Fruit fly (Drosophila melanogaster) whole organism, prepupa: ENCODE results near the gene CG43638.

Experiments
- CG10669 ChIP-seq: fragments of 200-800 bp; sonication (Bioruptor generic); optimal IDR thresholded peaks from 3 replicates; lab custom pipeline; 2018; ENCODE audit warnings: missing biosample characterization, mild to moderate bottlenecking, missing genetic modification characterization, moderate library complexity
- CG11294 ChIP-seq: fragments of 200-800 bp; sonication (Bioruptor generic); IDR thresholded peaks from 2 replicates; pipeline ENCODE4 v1.3.6; 2022; ENCODE audit warnings: missing biosample characterization, missing genetic modification characterization
- CG11902 ChIP-seq: fragments of 200-800 bp; sonication (Bioruptor generic); optimal IDR thresholded peaks from 3 replicates; lab custom pipeline; 2016; ENCODE audit warnings: missing biosample characterization, missing genetic modification characterization
- CG1621 ChIP-seq: fragments of 200-800 bp; sonication (Bioruptor generic); optimal IDR thresholded peaks from 3 replicates; lab custom pipeline; 2018; ENCODE audit warnings: missing biosample characterization, mild to moderate bottlenecking, missing genetic modification characterization
- CG3032 ChIP-seq: fragments of 200-800 bp; optimal IDR thresholded peaks from 2 replicates; lab custom pipeline; 2019; ENCODE audit warnings: missing biosample characterization, mild to moderate bottlenecking, missing genetic modification characterization, moderate library complexity
- CG31627 ChIP-seq: fragments of 200-800 bp; sonication (Bioruptor generic); optimal IDR thresholded peaks from 3 replicates; lab custom pipeline; 2016; ENCODE audit warnings: missing biosample characterization, missing genetic modification characterization
- CG3919 ChIP-seq: fragments of 200-800 bp; sonication (Bioruptor generic); optimal IDR thresholded peaks from 3 replicates; lab custom pipeline; 2016; ENCODE audit warnings: missing biosample characterization, missing genetic modification characterization
- CG4318 ChIP-seq: fragments of 200-800 bp; sonication (Bioruptor generic); optimal IDR thresholded peaks from 3 replicates; lab custom pipeline; 2017; ENCODE audit warnings: missing biosample characterization, mild to moderate bottlenecking, missing genetic modification characterization
- CG6163 ChIP-seq: fragments of 200-800 bp; sonication (Bioruptor generic); IDR thresholded peaks from 3 replicates; pipeline ENCODE4 v1.3.6; 2022; ENCODE audit warnings: missing biosample characterization, missing genetic modification characterization
- CG6276 ChIP-seq: fragments of 200-800 bp; sonication (Bioruptor generic); optimal IDR thresholded peaks from 2 replicates; lab custom pipeline; 2017; ENCODE audit warnings: missing biosample characterization, mild to moderate bottlenecking, missing genetic modification characterization
- CG6808 ChIP-seq: fragments of 200-800 bp; sonication (Bioruptor generic); optimal IDR thresholded peaks from 3 replicates; lab custom pipeline; 2017; ENCODE audit warnings: missing biosample characterization, missing genetic modification characterization, mild to moderate bottlenecking, moderate library complexity, missing genetic modification reagents
- CG6854 ChIP-seq: fragments of 200-800 bp; sonication (Bioruptor generic); optimal IDR thresholded peaks from 2 replicates; lab custom pipeline; 2017; ENCODE audit warnings: missing biosample characterization, mild to moderate bottlenecking, missing genetic modification characterization
- CG7368 ChIP-seq: fragments of 200-800 bp; sonication (Bioruptor generic); optimal IDR thresholded peaks from 3 replicates; lab custom pipeline; 2016; ENCODE audit warnings: missing biosample characterization, missing genetic modification characterization
- CG8119 ChIP-seq: fragments of 200-800 bp; sonication (Bioruptor generic); IDR thresholded peaks from 3 replicates; pipeline ENCODE4 v1.3.6; 2022; ENCODE audit warnings: missing biosample characterization, missing genetic modification characterization
- CG8319 ChIP-seq: fragments of 200-800 bp; sonication (Bioruptor generic); optimal IDR thresholded peaks from 3 replicates; lab custom pipeline; 2016; ENCODE audit warnings: missing biosample characterization, missing genetic modification characterization
- CG8632 ChIP-seq: fragments of 200-800 bp; sonication (Bioruptor generic); optimal IDR thresholded peaks from 3 replicates; lab custom pipeline; 2016; ENCODE audit warnings: missing biosample characterization, missing genetic modification characterization
- CG9139 ChIP-seq: fragments of 200-800 bp; sonication (Bioruptor generic); optimal IDR thresholded peaks from 3 replicates; lab custom pipeline; 2017; ENCODE audit warnings: missing biosample characterization, mild to moderate bottlenecking, missing genetic modification characterization
- Eip75B ChIP-seq: fragments of 200-800 bp; sonication (Bioruptor generic); optimal IDR thresholded peaks from 3 replicates; lab custom pipeline; 2016; ENCODE audit warnings: missing biosample characterization, missing genetic modification characterization
- Eip78C ChIP-seq: fragments of 200-800 bp; sonication (Bioruptor generic); peaks from one replicate; lab custom pipeline; 2016; ENCODE audit warnings: missing biosample characterization, missing genetic modification characterization
- Eip93F ChIP-seq: fragments of 200-800 bp; sonication (Bioruptor generic); optimal IDR thresholded peaks from 2 replicates; lab custom pipeline; 2016; ENCODE audit warnings: missing biosample characterization, mild to moderate bottlenecking, missing genetic modification characterization
- Ets21C ChIP-seq: fragments of 200-800 bp; sonication (Bioruptor generic); optimal IDR thresholded peaks from 3 replicates; lab custom pipeline; 2016; ENCODE audit warnings: missing biosample characterization, missing genetic modification characterization
- Ets96B ChIP-seq: fragments of 200-800 bp; optimal IDR thresholded peaks from 2 replicates; lab custom pipeline; 2019; ENCODE audit warnings: missing biosample characterization, mild to moderate bottlenecking, missing genetic modification characterization, moderate library complexity
- Gug ChIP-seq: fragments of 200-800 bp; sonication (Bioruptor generic); IDR thresholded peaks from 2 replicates; pipeline ENCODE4 v1.3.6; 2022; ENCODE audit warnings: missing biosample characterization, missing genetic modification characterization
- Hr38 ChIP-seq: sonication (Bioruptor generic); optimal IDR thresholded peaks from 2 replicates; lab custom pipeline; 2016; ENCODE audit warnings: missing biosample characterization, missing genetic modification characterization
- Hr39 ChIP-seq: fragments of 200-800 bp; sonication (Bioruptor generic); optimal IDR thresholded peaks from 2 replicates; lab custom pipeline; 2016; ENCODE audit warnings: missing biosample characterization, missing genetic modification characterization
- Hr4 ChIP-seq: fragments of 200-800 bp; sonication (Bioruptor generic); optimal IDR thresholded peaks from 3 replicates; lab custom pipeline; 2016; ENCODE audit warnings: missing biosample characterization, missing genetic modification characterization
- Lpt ChIP-seq: fragments of 200-800 bp; sonication (Bioruptor generic); optimal IDR thresholded peaks from 3 replicates; lab custom pipeline; 2016; ENCODE audit warnings: missing biosample characterization, missing genetic modification characterization
- Met ChIP-seq: fragments of 200-800 bp; sonication (Bioruptor generic); optimal IDR thresholded peaks from 3 replicates; lab custom pipeline; 2016; ENCODE audit warnings: missing biosample characterization, missing genetic modification characterization
- OdsH ChIP-seq: fragments of 200-800 bp; sonication (Bioruptor generic); optimal IDR thresholded peaks from 3 replicates; lab custom pipeline; 2016; ENCODE audit warnings: missing biosample characterization, missing genetic modification characterization
- Smox ChIP-seq: fragments of 200-800 bp; sonication (Bioruptor generic); optimal IDR thresholded peaks from 3 replicates; lab custom pipeline; 2016; ENCODE audit warnings: missing biosample characterization, missing genetic modification characterization
- Sox102F ChIP-seq: fragments of 200-800 bp; sonication (Bioruptor generic); optimal IDR thresholded peaks from 2 replicates; lab custom pipeline; 2016; ENCODE audit warnings: missing biosample characterization, mild to moderate bottlenecking, missing genetic modification characterization
- Sox14 ChIP-seq: fragments of 200-800 bp; sonication (Bioruptor generic); optimal IDR thresholded peaks from 3 replicates; lab custom pipeline; 2016; ENCODE audit warnings: missing biosample characterization, missing genetic modification characterization
- Sox15 ChIP-seq: fragments of 200-800 bp; sonication (Bioruptor generic); optimal IDR thresholded peaks from 3 replicates; lab custom pipeline; 2016; ENCODE audit warnings: missing biosample characterization, missing genetic modification characterization
- achi ChIP-seq: fragments of 200-800 bp; sonication (Bioruptor generic); optimal IDR thresholded peaks from 3 replicates; lab custom pipeline; 2016; ENCODE audit warnings: missing biosample characterization, missing genetic modification characterization
- acj6 ChIP-seq: fragments of 200-800 bp; sonication (Bioruptor generic); optimal IDR thresholded peaks from 3 replicates; lab custom pipeline; 2016; ENCODE audit warnings: missing biosample characterization, missing genetic modification characterization
- dac ChIP-seq: fragments of 200-800 bp; sonication (Bioruptor generic); optimal IDR thresholded peaks from 2 replicates; lab custom pipeline; 2017; ENCODE audit warnings: missing biosample characterization, mild to moderate bottlenecking, missing genetic modification characterization
- eg ChIP-seq: fragments of 200-800 bp; sonication (Bioruptor generic); IDR thresholded peaks from 3 replicates; pipeline ENCODE4 v1.3.6; 2022; ENCODE audit warnings: missing biosample characterization, missing genetic modification characterization
- esn ChIP-seq: fragments of 200-800 bp; sonication (Bioruptor generic); optimal IDR thresholded peaks from 2 replicates; lab custom pipeline; 2016; ENCODE audit warnings: missing biosample characterization, mild to moderate bottlenecking, missing genetic modification characterization, moderate library complexity
- fd59A ChIP-seq: fragments of 200-800 bp; sonication (Bioruptor generic); optimal IDR thresholded peaks from 2 replicates; lab custom pipeline; 2017; ENCODE audit warnings: missing biosample characterization, mild to moderate bottlenecking, missing genetic modification characterization, missing genetic modification reagents
- fd85E ChIP-seq: fragments of 200-800 bp; sonication (Bioruptor generic); optimal IDR thresholded peaks from 3 replicates; lab custom pipeline; 2016; ENCODE audit warnings: missing biosample characterization, missing genetic modification characterization
- fkh ChIP-seq: fragments of 200-800 bp; sonication (Bioruptor generic); optimal IDR thresholded peaks from 3 replicates; lab custom pipeline; 2017; ENCODE audit warnings: missing biosample characterization, mild to moderate bottlenecking, missing genetic modification characterization, moderate library complexity
- lz ChIP-seq: fragments of 200-800 bp; sonication (Bioruptor generic); optimal IDR thresholded peaks from 3 replicates; lab custom pipeline; 2016; ENCODE audit warnings: missing biosample characterization, missing genetic modification characterization
- net ChIP-seq: fragments of 200-800 bp; sonication (Bioruptor generic); optimal IDR thresholded peaks from 3 replicates; lab custom pipeline; 2016; ENCODE audit warnings: missing biosample characterization, missing genetic modification characterization
- pdm3 ChIP-seq: fragments of 200-800 bp; sonication (Bioruptor generic); optimal IDR thresholded peaks from 3 replicates; lab custom pipeline; 2016; ENCODE audit warnings: missing biosample characterization, missing genetic modification characterization
- svp ChIP-seq: fragments of 200-800 bp; sonication (Bioruptor generic); peaks from one replicate; lab custom pipeline; 2016; ENCODE audit warnings: missing biosample characterization, missing genetic modification characterization
- topi ChIP-seq: fragments of 200-800 bp; sonication (Bioruptor generic); optimal IDR thresholded peaks from 3 replicates; lab custom pipeline; 2016; ENCODE audit warnings: missing biosample characterization, missing genetic modification characterization

CG43638 gene

dm6 chr3L:12090184-12090897, 46.0 kb downstream of the CG43638 start (continued):
- no peak for TF ChIP-seq Gug
- peak; percentile 56 for TF ChIP-seq achi (GFP tag; lab: Kevin White, UChicago)
- TF ChIP-seq acj6 (GFP tag; lab: Kevin White, UChicago), result peak; percentile 44
- TF ChIP-seq Eip75B (GFP tag; lab: Kevin White, UChicago), result peak; percentile 18
- TF ChIP-seq Ets21C, result peak; percentile 23
- TF ChIP-seq Met (GFP tag; lab: Kevin White, UChicago), result peak; percentile 79
- no peak for TF ChIP-seq CG9139 (GFP tag; lab: Kevin White, UChicago)
- peak; percentile 32 for TF ChIP-seq CG6808
- 0 out of 3 replicates have a peak, but pooled peaks have one; percentile 19 for TF ChIP-seq eg (GFP tag; lab: Robert Waterston, UW)
- peak; percentile 1 for TF ChIP-seq fd59A (GFP tag; lab: Kevin White, UChicago)
- TF ChIP-seq svp (GFP tag; lab: Kevin White, UChicago), result peak; percentile 74
- peak; percentile 33 for TF ChIP-seq CG8319 (GFP tag; lab: Kevin White, UChicago)
- no peak for TF ChIP-seq dac (GFP tag; lab: Kevin White, UChicago)
- TF ChIP-seq lz (GFP tag; lab: Kevin White, UChicago), result peak; percentile 39
- TF ChIP-seq CG3032, result peak; percentile 14
- TF ChIP-seq Hr38 (GFP tag; lab: Kevin White, UChicago), result no peak
- peak; percentile 44 for TF ChIP-seq CG6276
- TF ChIP-seq CG31627 (GFP tag; lab: Kevin White, UChicago), result peak; percentile 53
- peak; percentile 74 for TF ChIP-seq esn
- no peak for TF ChIP-seq CG11902 (GFP tag; lab: Kevin White, UChicago)
- TF ChIP-seq CG6854, result peak; percentile 40
- TF ChIP-seq Smox (GFP tag; lab: Kevin White, UChicago), result peak; percentile 58
- TF ChIP-seq fd85E (GFP tag; lab: Kevin White, UChicago), result no peak
- peak; percentile 75 for TF ChIP-seq Eip78C (GFP tag; lab: Kevin White, UChicago)
- peak; percentile 15 for TF ChIP-seq Sox15 (GFP tag; lab: Kevin White, UChicago)
- TF ChIP-seq CG4318 (GFP tag; lab: Kevin White, UChicago), result no peak
- no peak for TF ChIP-seq CG1621
- TF ChIP-seq Ets96B (tag; lab: Kevin White, UChicago), result peak; percentile 5
- no peak for TF ChIP-seq CG11294 (GFP tag; lab: Robert Waterston, UW)
- TF ChIP-seq CG10669 (GFP tag; lab: Kevin White, UChicago), result no peak
- peak; percentile 55 for TF ChIP-seq CG3919

- TF ChIP-seq Sox14 (GFP tag; lab: Kevin White, UChicago) (no peak), fkh (GFP tag; lab: Kevin White, UChicago) (peak; percentile 86), eg (GFP tag; lab: Robert Waterston, UW) (peak; percentile 73), CG6276 (peak; percentile 56), Sox102F (GFP tag; lab: Kevin White, UChicago) (peak; percentile 38), Sox15 (GFP tag; lab: Kevin White, UChicago) (peak; percentile 20), Hr39 (peak; percentile 22), CG10669 (GFP tag; lab: Kevin White, UChicago) (no peak), CG8632 (peak; percentile 2), Eip93F (GFP tag; lab: Kevin White, UChicago) (no peak), CG11294 (GFP tag; lab: Robert Waterston, UW) (peak; percentile 56; the same call in 1 of the 2 replicates), Smox (GFP tag; lab: Kevin White, UChicago) (peak; percentile 14), Hr4 (GFP tag; lab: Kevin White, UChicago) (peak; percentile 64), CG6808 (no peak), CG6163 (0 out of 3 replicates have a peak, but pooled peaks have one; percentile 32), net (GFP tag; lab: Kevin White, UChicago) (peak; percentile 18), Met (GFP tag; lab: Kevin White, UChicago) (peak; percentile 22), CG1621 (no peak), pdm3 (peak; percentile 33), Lpt (GFP tag; lab: Kevin White, UChicago) (peak; percentile 12), acj6 (GFP tag; lab: Kevin White, UChicago) (peak; percentile 19), OdsH (peak; percentile 36), CG7368 (GFP tag; lab: Kevin White, UChicago) (no peak), topi (GFP tag; lab: Kevin White, UChicago) (peak; percentile 1), lz (GFP tag; lab: Kevin White, UChicago) (peak; percentile 12), esn (peak; percentile 11), CG3919 (peak; percentile 19), CG8119 (GFP tag; lab: Robert Waterston, UW) (peak; percentile 49; the same call in 2 of the 3 replicates), CG3032 (peak; percentile 15), fd85E (GFP tag; lab: Kevin White, UChicago) (no peak), CG31627 (GFP tag; lab: Kevin White, UChicago) (peak; percentile 1)
These were observed 46.7 kb downstream of the CG43638 start for dm6 chr3L:12090898-12091685.
